Worm (Caenorhabditis elegans): ENCODE results near the gene C56A3.8.

DNA sequence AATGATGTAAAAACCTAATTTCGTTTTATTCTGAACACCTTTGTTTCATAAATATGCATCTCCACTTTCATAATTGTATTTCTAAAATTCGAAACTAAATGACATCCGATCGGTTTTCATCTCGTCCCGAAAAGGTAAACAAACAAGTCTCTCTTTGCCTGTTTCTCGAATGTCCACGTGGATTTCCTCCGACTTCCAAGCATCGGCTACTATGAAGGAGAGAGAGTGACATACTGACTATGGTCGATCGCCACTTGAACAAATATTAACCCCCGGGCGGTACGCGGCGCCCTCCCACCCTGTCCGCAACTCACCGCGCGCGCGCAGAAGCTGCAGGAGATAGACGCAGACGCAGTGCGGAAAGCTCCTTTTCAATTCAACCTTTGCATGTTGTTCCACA lies 15.8 kb downstream of the C56A3.8 start:
- TF ChIP-seq nhr-12 (tag; optimal IDR thresholded peaks at IDR 0.05) (no peak), nhr-76 (tag; optimal IDR thresholded peaks at IDR 0.05) (no peak), snpc-4 (tag; optimal IDR thresholded peaks at IDR 0.05) (no peak), nhr-77 (tag; optimal IDR thresholded peaks at IDR 0.05) (no peak), zip-4 (GFP tag; optimal IDR thresholded peaks at IDR 0.05) (no peak), pax-3 (tag; optimal IDR thresholded peaks at IDR 0.05) (no peak), dsc-1 (tag; optimal IDR thresholded peaks at IDR 0.05) (no peak)

Data from whole organism, L1 larva.